Fruit fly (Drosophila melanogaster) whole organism, prepupa: ENCODE measurements around the gene Pisd.
A peak's percentile ranks its signal among the peaks of the same experiment; 100 is the strongest.

Experiments
- Blimp-1 ChIP-seq: fragments of 200-800 bp; sonication (Bioruptor generic); optimal IDR thresholded peaks from 3 replicates; lab custom pipeline; 2017; ENCODE audit warnings: missing biosample characterization, missing genetic modification characterization, mild to moderate bottlenecking, moderate library complexity, missing genetic modification reagents
- CG16779 ChIP-seq: fragments of 200-800 bp; sonication (Bioruptor generic); optimal IDR thresholded peaks from 3 replicates; lab custom pipeline; 2017; ENCODE audit warnings: missing biosample characterization, mild to moderate bottlenecking, missing genetic modification characterization
- CG6854 ChIP-seq: fragments of 200-800 bp; sonication (Bioruptor generic); optimal IDR thresholded peaks from 2 replicates; lab custom pipeline; 2017; ENCODE audit warnings: missing biosample characterization, mild to moderate bottlenecking, missing genetic modification characterization
- CG7368 ChIP-seq: fragments of 200-800 bp; sonication (Bioruptor generic); optimal IDR thresholded peaks from 3 replicates; lab custom pipeline; 2016; ENCODE audit warnings: missing biosample characterization, missing genetic modification characterization
- Ets21C ChIP-seq: fragments of 200-800 bp; sonication (Bioruptor generic); optimal IDR thresholded peaks from 3 replicates; lab custom pipeline; 2016; ENCODE audit warnings: missing biosample characterization, missing genetic modification characterization
- Lpt ChIP-seq: fragments of 200-800 bp; sonication (Bioruptor generic); optimal IDR thresholded peaks from 3 replicates; lab custom pipeline; 2016; ENCODE audit warnings: missing biosample characterization, missing genetic modification characterization
- OdsH ChIP-seq: fragments of 200-800 bp; sonication (Bioruptor generic); optimal IDR thresholded peaks from 3 replicates; lab custom pipeline; 2016; ENCODE audit warnings: missing biosample characterization, missing genetic modification characterization
- Sox14 ChIP-seq: fragments of 200-800 bp; sonication (Bioruptor generic); optimal IDR thresholded peaks from 3 replicates; lab custom pipeline; 2016; ENCODE audit warnings: missing biosample characterization, missing genetic modification characterization
- achi ChIP-seq: fragments of 200-800 bp; sonication (Bioruptor generic); optimal IDR thresholded peaks from 3 replicates; lab custom pipeline; 2016; ENCODE audit warnings: missing biosample characterization, missing genetic modification characterization
- cyc ChIP-seq: fragments of 200-800 bp; sonication (Bioruptor generic); optimal IDR thresholded peaks from 3 replicates; lab custom pipeline; 2016; ENCODE audit warnings: missing biosample characterization, missing genetic modification characterization
- eg ChIP-seq: fragments of 200-800 bp; sonication (Bioruptor generic); IDR thresholded peaks from 3 replicates; pipeline ENCODE4 v1.3.6; 2022; ENCODE audit warnings: missing biosample characterization, missing genetic modification characterization
- fd59A ChIP-seq: fragments of 200-800 bp; sonication (Bioruptor generic); optimal IDR thresholded peaks from 2 replicates; lab custom pipeline; 2017; ENCODE audit warnings: missing biosample characterization, mild to moderate bottlenecking, missing genetic modification characterization, missing genetic modification reagents

- TF ChIP-seq OdsH (peak; percentile 69), cyc (GFP tag; lab: Kevin White, UChicago) (peak; percentile 68), CG7368 (GFP tag; lab: Kevin White, UChicago) (peak; percentile 58), CG6854 (GFP tag; lab: Kevin White, UChicago) (no peak), Blimp-1 (GFP tag; lab: Kevin White, UChicago) (no peak), CG16779 (tag; lab: Kevin White, UChicago) (no peak), Lpt (GFP tag; lab: Kevin White, UChicago) (peak; percentile 18), eg (GFP tag; lab: Robert Waterston, UW) (peak; percentile 78), achi (GFP tag; lab: Kevin White, UChicago) (peak; percentile 75), Ets21C (peak; percentile 62), fd59A (GFP tag; lab: Kevin White, UChicago) (peak; percentile 41), Sox14 (GFP tag; lab: Kevin White, UChicago) (peak; percentile 67)
Observed at dm6 chr3R:24037538-24038265, 12.9 kb upstream of the Pisd start, which contains the start of gene spas.
